Worm (Caenorhabditis elegans) whole organism, L4/young adult: ENCODE data around the gene hst-3.1.

Experiments
- W03F9.2 ChIP-seq: fragments of 150-350 bp; optimal IDR thresholded peaks from 2 replicates; lab custom pipeline; 2014; ENCODE audit warnings: missing biosample characterization, missing genetic modification characterization
- him-1 ChIP-seq: sonication (generic microtip); optimal IDR thresholded peaks from 2 replicates; lab custom pipeline; 2016; ENCODE audit warnings: missing genotype, missing genetic modification reagents, missing genetic modification characterization, missing compliant biosample characterization

- TF ChIP-seq W03F9.2 (no peak), him-1 (tag; lab: Kevin White, UChicago) (no peak)
Observed at ce11 chrII:6178743-6179129, 9.7 kb upstream of the hst-3.1 start.
